Worm (Caenorhabditis elegans) whole organism, L1 larva: ENCODE data around the gene cbn-1.

ENCODE experiments used
- fos-1 ChIP-seq: fragments of 150-350 bp; optimal IDR thresholded peaks from 2 replicates; lab custom pipeline; 2014; ENCODE audit warnings: missing biosample characterization, missing genetic modification characterization
- vab-15 ChIP-seq: sonication (generic microtip); optimal IDR thresholded peaks from 2 replicates; lab custom pipeline; 2017; ENCODE audit warnings: missing genotype, mild to moderate bottlenecking, missing genetic modification characterization, missing compliant biosample characterization

DNA sequence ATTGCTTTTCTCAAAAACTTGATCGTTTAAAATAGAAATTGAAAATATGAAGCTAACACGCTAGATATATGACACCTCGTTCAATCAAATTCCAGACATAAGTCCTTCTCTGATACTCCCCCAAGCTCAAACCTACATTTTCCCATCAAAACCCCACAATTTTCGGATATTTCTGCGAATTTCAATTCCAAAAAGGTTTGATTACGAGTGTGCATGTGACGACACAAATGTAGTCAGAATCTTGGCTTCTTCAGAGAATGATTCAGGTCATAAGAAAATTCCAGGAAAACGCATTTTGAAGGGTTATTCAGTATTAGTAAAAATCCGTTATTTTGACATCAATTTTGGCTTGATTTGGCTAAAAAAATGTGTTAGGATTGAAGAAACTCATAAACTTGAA, 2.5 kb upstream of the cbn-1 start:
- TF ChIP-seq fos-1 (tag; lab: Kevin White, UChicago) (no peak), vab-15 (no peak)
